Fruit fly (Drosophila melanogaster) whole organism, embryonic: Measurements from ENCODE around the gene CG31161.

ENCODE experiments used
- Atf6 ChIP-seq: fragments of 200-800 bp; sonication (Bioruptor generic); IDR thresholded peaks from 2 replicates; pipeline ENCODE4 v1.3.6; 2022; ENCODE audit warnings: missing biosample characterization, missing genetic modification characterization
- CG11504 ChIP-seq: fragments of 200-800 bp; sonication (Bioruptor generic); optimal IDR thresholded peaks from 3 replicates; lab custom pipeline; 2019; ENCODE audit warnings: missing biosample characterization, mild to moderate bottlenecking, missing genetic modification characterization, moderate library complexity
- CG11696 ChIP-seq: fragments of 200-800 bp; sonication (Bioruptor generic); IDR thresholded peaks from 2 replicates; pipeline ENCODE4 v1.3.6; 2022; ENCODE audit warnings: missing biosample characterization, missing genetic modification characterization
- CG12219 ChIP-seq: fragments of 200-800 bp; sonication (Bioruptor generic); optimal IDR thresholded peaks from 3 replicates; lab custom pipeline; 2018; ENCODE audit warnings: missing biosample characterization, mild to moderate bottlenecking, missing genetic modification characterization
- CG13287 ChIP-seq: fragments of 200-800 bp; sonication (Bioruptor generic); IDR thresholded peaks from 2 replicates; pipeline ENCODE4 v1.3.6; 2022; ENCODE audit warnings: missing biosample characterization, missing genetic modification characterization; ENCODE audit not compliant: partially characterized antibody
- CG13894 ChIP-seq: fragments of 200-800 bp; sonication (Bioruptor generic); optimal IDR thresholded peaks from 3 replicates; lab custom pipeline; 2018; ENCODE audit warnings: missing biosample characterization, mild to moderate bottlenecking, missing genetic modification characterization, moderate library complexity
- CG14710 ChIP-seq: fragments of 200-800 bp; sonication (Bioruptor generic); optimal IDR thresholded peaks from 3 replicates; lab custom pipeline; 2019; ENCODE audit warnings: missing biosample characterization, mild to moderate bottlenecking, missing genetic modification characterization, moderate library complexity
- CG16813 ChIP-seq: fragments of 200-800 bp; sonication (Bioruptor generic); IDR thresholded peaks from 3 replicates; pipeline ENCODE4 v1.3.6; 2022; ENCODE audit warnings: missing biosample characterization, missing genetic modification characterization; ENCODE audit not compliant: partially characterized antibody
- CG17186 ChIP-seq: fragments of 200-800 bp; sonication (Bioruptor generic); optimal IDR thresholded peaks from 3 replicates; lab custom pipeline; 2017; ENCODE audit warnings: missing biosample characterization, missing genetic modification reagents, missing genetic modification characterization
- CG17568 ChIP-seq: fragments of 200-800 bp; sonication (Bioruptor generic); optimal IDR thresholded peaks from 2 replicates; lab custom pipeline; 2018; ENCODE audit warnings: missing biosample characterization, mild to moderate bottlenecking, missing genetic modification characterization, moderate library complexity
- CG17829 ChIP-seq: fragments of 200-800 bp; optimal IDR thresholded peaks from 2 replicates; lab custom pipeline; 2019; ENCODE audit warnings: missing biosample characterization, mild to moderate bottlenecking, missing genetic modification characterization, moderate library complexity
- CG18262 ChIP-seq: fragments of 200-800 bp; optimal IDR thresholded peaks from 3 replicates; lab custom pipeline; 2019; ENCODE audit warnings: missing biosample characterization, mild to moderate bottlenecking, missing genetic modification characterization, moderate library complexity
- CG2116 ChIP-seq: fragments of 200-800 bp; sonication (Bioruptor generic); optimal IDR thresholded peaks from 3 replicates; lab custom pipeline; 2018; ENCODE audit warnings: missing biosample characterization, mild to moderate bottlenecking, missing genetic modification characterization
- CG2129 ChIP-seq: fragments of 200-800 bp; sonication (Bioruptor generic); IDR thresholded peaks from 2 replicates; pipeline ENCODE4 v1.3.6; 2022; ENCODE audit warnings: missing biosample characterization, missing genetic modification characterization; ENCODE audit not compliant: partially characterized antibody
- CG2712 ChIP-seq: fragments of 200-800 bp; optimal IDR thresholded peaks from 3 replicates; lab custom pipeline; 2019; ENCODE audit warnings: missing biosample characterization, mild to moderate bottlenecking, missing genetic modification characterization, moderate library complexity
- CG4617 ChIP-seq: fragments of 200-800 bp; sonication (Bioruptor generic); optimal IDR thresholded peaks from 3 replicates; lab custom pipeline; 2016; ENCODE audit warnings: missing biosample characterization, missing genetic modification characterization, borderline replicate concordance
- CG6791 ChIP-seq: fragments of 200-800 bp; sonication (Bioruptor generic); IDR thresholded peaks from 3 replicates; pipeline ENCODE4 v1.3.6; 2022; ENCODE audit warnings: missing biosample characterization, missing genetic modification characterization; ENCODE audit not compliant: partially characterized antibody
- CG7786 ChIP-seq: fragments of 200-800 bp; sonication (Bioruptor generic); optimal IDR thresholded peaks from 2 replicates; lab custom pipeline; 2016; ENCODE audit warnings: missing biosample characterization, missing genetic modification characterization
- CG7963 ChIP-seq: fragments of 200-800 bp; sonication (Bioruptor generic); IDR thresholded peaks from 3 replicates; pipeline ENCODE4 v1.3.6; 2022; ENCODE audit warnings: missing biosample characterization, missing genetic modification characterization; ENCODE audit not compliant: partially characterized antibody
- Deaf1 ChIP-seq: fragments of 200-800 bp; optimal IDR thresholded peaks from 3 replicates; lab custom pipeline; 2019; ENCODE audit warnings: missing biosample characterization, mild to moderate bottlenecking, missing genetic modification characterization, moderate library complexity
- Dip2 ChIP-seq: fragments of 200-800 bp; sonication (Bioruptor generic); IDR thresholded peaks from 2 replicates; pipeline ENCODE4 v1.3.6; 2022; ENCODE audit warnings: missing biosample characterization, missing genetic modification characterization
- Dp ChIP-seq: fragments of 200-800 bp; sonication (Bioruptor generic); optimal IDR thresholded peaks from 2 replicates; lab custom pipeline; 2018; ENCODE audit warnings: missing biosample characterization, mild to moderate bottlenecking, missing genetic modification characterization, moderate library complexity
- Dref ChIP-seq: fragments of 200-800 bp; sonication (Bioruptor generic); IDR thresholded peaks from 2 replicates; pipeline ENCODE4 v1.3.6; 2022; ENCODE audit warnings: missing biosample characterization, missing genetic modification characterization
- HLH4C ChIP-seq: fragments of 200-800 bp; sonication (Bioruptor generic); IDR thresholded peaks from 3 replicates; pipeline ENCODE4 v1.3.6; 2022; ENCODE audit warnings: missing biosample characterization, missing genetic modification characterization; ENCODE audit not compliant: partially characterized antibody
- HLH54F ChIP-seq: fragments of 200-800 bp; sonication (Bioruptor generic); optimal IDR thresholded peaks from 3 replicates; lab custom pipeline; 2016; ENCODE audit warnings: missing biosample characterization, missing genetic modification characterization
- Kr ChIP-seq: fragments of 200-800 bp; sonication (Bioruptor generic); optimal IDR thresholded peaks from 2 replicates; lab custom pipeline; 2017; ENCODE audit warnings: missing biosample characterization, mild to moderate bottlenecking, missing genetic modification characterization
- Med ChIP-seq: fragments of 200-800 bp; sonication (Bioruptor generic); peaks from one replicate; lab custom pipeline; 2016; ENCODE audit warnings: missing biosample characterization, missing genetic modification characterization, mild to moderate bottlenecking, inconsistent platforms, moderate library complexity
- Opbp ChIP-seq: fragments of 200-800 bp; sonication (Bioruptor generic); IDR thresholded peaks from 3 replicates; pipeline ENCODE4 v1.3.6; 2022; ENCODE audit warnings: missing biosample characterization, missing genetic modification characterization; ENCODE audit not compliant: partially characterized antibody
- Trl ChIP-seq, 3 experiments: fragments of >200 bp in 2 of 3; fragments of 200-800 bp in 1 of 3; sonication (Bioruptor generic) in 1 of 3; optimal IDR thresholded peaks; 2 replicates in 1 of 3; 3 replicates in 2 of 3; lab custom pipeline; 2016 to 2017; ENCODE audit warnings: missing biosample characterization in 1 of 3, missing genetic modification characterization in 1 of 3
- amos ChIP-seq: fragments of 200-800 bp; sonication (Bioruptor generic); IDR thresholded peaks from 2 replicates; pipeline ENCODE4 v1.3.6; 2022; ENCODE audit warnings: missing biosample characterization, missing genetic modification characterization; ENCODE audit not compliant: partially characterized antibody
- az2 ChIP-seq: fragments of 200-800 bp; sonication (Bioruptor generic); optimal IDR thresholded peaks from 3 replicates; lab custom pipeline; 2016; ENCODE audit warnings: missing biosample characterization, missing genetic modification characterization
- bbx ChIP-seq: fragments of 200-800 bp; sonication (Bioruptor generic); IDR thresholded peaks from 2 replicates; pipeline ENCODE4 v1.3.6; 2022; ENCODE audit warnings: missing biosample characterization, missing genetic modification characterization; ENCODE audit not compliant: partially characterized antibody
- cas ChIP-seq: fragments of 200-800 bp; sonication (Bioruptor generic); IDR thresholded peaks from 2 replicates; pipeline ENCODE4 v1.3.6; 2022; ENCODE audit warnings: missing biosample characterization, missing genetic modification characterization
- cg ChIP-seq: fragments of 200-800 bp; sonication (Bioruptor generic); optimal IDR thresholded peaks from 3 replicates; lab custom pipeline; 2019; ENCODE audit warnings: missing biosample characterization, mild to moderate bottlenecking, missing genetic modification characterization, moderate library complexity
- ewg ChIP-seq: fragments of 200-800 bp; sonication (Bioruptor generic); optimal IDR thresholded peaks from 3 replicates; lab custom pipeline; 2017; ENCODE audit warnings: mild to moderate bottlenecking, missing biosample characterization, missing genetic modification reagents, missing genetic modification characterization
- hb ChIP-seq: fragments of 200-800 bp; sonication (Bioruptor generic); IDR thresholded peaks from 3 replicates; pipeline ENCODE4 v1.3.6; 2022; ENCODE audit warnings: missing biosample characterization, missing genetic modification characterization; ENCODE audit not compliant: partially characterized antibody
- hbn ChIP-seq: fragments of 200-800 bp; sonication (Bioruptor generic); IDR thresholded peaks from 2 replicates; pipeline ENCODE4 v1.3.6; 2022; ENCODE audit warnings: missing biosample characterization, missing genetic modification characterization; ENCODE audit not compliant: partially characterized antibody
- inv ChIP-seq: fragments of 200-800 bp; sonication (Bioruptor generic); IDR thresholded peaks from 2 replicates; pipeline ENCODE4 v1.3.6; 2022; ENCODE audit warnings: missing biosample characterization, missing genetic modification characterization; ENCODE audit not compliant: partially characterized antibody
- knrl ChIP-seq: fragments of 200-800 bp; sonication (Bioruptor generic); IDR thresholded peaks from 3 replicates; pipeline ENCODE4 v1.3.6; 2022; ENCODE audit warnings: missing biosample characterization, missing genetic modification characterization; ENCODE audit not compliant: partially characterized antibody
- mld ChIP-seq: fragments of 200-800 bp; sonication (Bioruptor generic); IDR thresholded peaks from 3 replicates; pipeline ENCODE4 v1.3.6; 2022; ENCODE audit warnings: missing biosample characterization, missing genetic modification characterization; ENCODE audit not compliant: partially characterized antibody
- nerfin-2 ChIP-seq: fragments of 200-800 bp; sonication (Bioruptor generic); IDR thresholded peaks from 2 replicates; pipeline ENCODE4 v1.3.6; 2022; ENCODE audit warnings: missing biosample characterization, missing genetic modification characterization; ENCODE audit not compliant: partially characterized antibody
- nmo ChIP-seq: fragments of 200-800 bp; sonication (Bioruptor generic); optimal IDR thresholded peaks from 2 replicates; lab custom pipeline; 2018; ENCODE audit warnings: missing biosample characterization, mild to moderate bottlenecking, missing genetic modification characterization, moderate library complexity
- ssp ChIP-seq: fragments of 200-800 bp; sonication (Bioruptor generic); IDR thresholded peaks from 2 replicates; pipeline ENCODE4 v1.3.6; 2022; ENCODE audit warnings: missing biosample characterization, missing genetic modification characterization
- tin ChIP-seq: fragments of 200-800 bp; sonication (Bioruptor generic); optimal IDR thresholded peaks from 3 replicates; lab custom pipeline; 2016; ENCODE audit warnings: missing biosample characterization, missing genetic modification characterization
- tna ChIP-seq: fragments of 200-800 bp; sonication (Bioruptor generic); IDR thresholded peaks from 2 replicates; pipeline ENCODE4 v1.3.6; 2022; ENCODE audit warnings: missing biosample characterization, missing genetic modification characterization; ENCODE audit not compliant: partially characterized antibody
- zen ChIP-seq: fragments of 200-800 bp; sonication (Bioruptor generic); optimal IDR thresholded peaks from 3 replicates; lab custom pipeline; 2018; ENCODE audit warnings: missing biosample characterization, mild to moderate bottlenecking, missing genetic modification characterization, moderate library complexity

The CG31161 gene

dm6 chr3R:22639239-22639858, 23.0 kb downstream of the CG31161 start, which contains the start of the genes loco and wake (continued):
- TF ChIP-seq CG11696 (no peak), HLH4C (GFP tag; lab: Robert Waterston, UW) (peak; percentile 87), tin (GFP tag; lab: Kevin White, UChicago) (no peak), inv (GFP tag; lab: Robert Waterston, UW) (peak; percentile 84), CG17829 (tag; lab: Kevin White, UChicago) (peak; percentile 33), hb (GFP tag; lab: Robert Waterston, UW) (peak; percentile 89), CG2129 (GFP tag; lab: Robert Waterston, UW) (peak; percentile 90), CG17568 (GFP tag; lab: Kevin White, UChicago) (no peak), CG2712 (peak; percentile 38), Med (GFP tag; lab: Kevin White, UChicago) (peak; percentile 87), CG16813 (peak; percentile 93), Dref (GFP tag; lab: Robert Waterston, UW) (peak; percentile 71), CG13894 (tag; lab: Kevin White, UChicago) (peak; percentile 19), CG17186 (GFP tag; lab: Kevin White, UChicago) (peak; percentile 34), cas (GFP tag; lab: Robert Waterston, UW) (no peak), az2 (GFP tag; lab: Kevin White, UChicago) (peak; percentile 5), ewg (peak; percentile 98), HLH54F (GFP tag; lab: Kevin White, UChicago) (peak; percentile 11), CG18262 (peak; percentile 5), zen (peak; percentile 55), Dp (GFP tag; lab: Kevin White, UChicago) (peak; percentile 78), nerfin-2 (GFP tag; lab: Robert Waterston, UW) (peak; percentile 55), CG11504 (tag; lab: Kevin White, UChicago) (peak; percentile 33), CG13287 (GFP tag; lab: Robert Waterston, UW) (peak; percentile 96), knrl (GFP tag; lab: Robert Waterston, UW) (peak; percentile 94), Dip2 (GFP tag; lab: Robert Waterston, UW) (no peak), nmo (GFP tag; lab: Kevin White, UChicago) (peak; percentile 53), CG6791 (GFP tag; lab: Robert Waterston, UW) (peak; percentile 75; the same call in 2 of the 3 replicates), amos (peak; percentile 88), CG12219 (GFP tag; lab: Kevin White, UChicago) (no peak), tna (peak; percentile 69; the same call in 1 of the 2 replicates), CG7963 (GFP tag; lab: Robert Waterston, UW) (peak; percentile 80), Opbp (GFP tag; lab: Robert Waterston, UW) (peak; percentile 82; the same call in 2 of the 3 replicates), CG4617 (GFP tag; lab: Kevin White, UChicago) (peak; percentile 79), CG2116 (GFP tag; lab: Kevin White, UChicago) (peak; percentile 80), Atf6 (GFP tag; lab: Robert Waterston, UW) (no peak), ssp (GFP tag; lab: Robert Waterston, UW) (no peak), CG14710 (peak; percentile 77), mld (GFP tag; lab: Robert Waterston, UW) (peak; percentile 84; the same call in 2 of the 3 replicates), Deaf1 (peak; percentile 22), Kr (no peak), bbx (GFP tag; lab: Robert Waterston, UW) (peak; percentile 84), cg (GFP tag; lab: Kevin White, UChicago) (peak; percentile 28), Trl (optimal IDR thresholded peaks at IDR 0.05; lab: Kevin White, UChicago) (peak in 1 of 2 experiments; percentile 9), Trl (GFP tag; optimal IDR thresholded peaks at IDR 0.05; lab: Kevin White, UChicago) (no peak), CG7786 (peak; percentile 4), hbn (GFP tag; lab: Robert Waterston, UW) (peak; percentile 94)
